Worm (Caenorhabditis elegans) whole organism, L3 larva: ENCODE measurements around the gene C12D5.4.

Source experiments
- elt-2 ChIP-seq: sonication (generic microtip); optimal IDR thresholded peaks from 2 replicates; lab custom pipeline; 2016; ENCODE audit warnings: missing genetic modification reagents, mild to moderate bottlenecking, missing genetic modification characterization, missing compliant biosample characterization
- nhr-237 ChIP-seq: fragments of 150-350 bp; optimal IDR thresholded peaks from 2 replicates; lab custom pipeline; 2014; ENCODE audit warnings: missing biosample characterization, missing genetic modification characterization
- nhr-28 ChIP-seq: fragments of 150-350 bp; optimal IDR thresholded peaks from 2 replicates; lab custom pipeline; 2014; ENCODE audit warnings: missing biosample characterization, missing genetic modification characterization
- unc-62 ChIP-seq: fragments of 150-350 bp; sonication (generic microtip); optimal IDR thresholded peaks from 4 replicates; lab custom pipeline; 2014; ENCODE audit warnings: missing biosample characterization, missing genetic modification reagents, missing genetic modification characterization

- TF ChIP-seq nhr-28 (tag; lab: Kevin White, UChicago) (no peak), elt-2 (no peak), nhr-237 (tag; lab: Kevin White, UChicago) (no peak), unc-62 (no peak)
These were observed 34.6 kb upstream of the C12D5.4 start, which contains the start of gene clec-45 for ce11 chrV:7637801-7638200.
